Worm (Caenorhabditis elegans) whole organism, L4 larva: Measurements from ENCODE around the gene F13E9.19.
A peak's percentile ranks its signal among the peaks of the same experiment; 100 is the strongest.

ENCODE experiments used
- D1046.2 ChIP-seq: fragments of 200-800 bp; sonication (Bioruptor generic); IDR thresholded peaks from 2 replicates; pipeline ENCODE4 v1.3.6; 2022; ENCODE audit warnings: missing genetic modification characterization, missing compliant biosample characterization
- F10B5.3 ChIP-seq: sonication (generic microtip); optimal IDR thresholded peaks from 2 replicates; lab custom pipeline; 2016; ENCODE audit warnings: mild to moderate bottlenecking, missing genetic modification characterization, missing compliant biosample characterization
- F26F4.8 ChIP-seq: fragments of 200-800 bp; sonication (Bioruptor generic); conservative IDR thresholded peaks from 2 replicates; pipeline ENCODE4 v1.3.6; 2022; ENCODE audit warnings: missing genetic modification characterization, missing compliant biosample characterization
- R02D3.7 ChIP-seq: fragments of 150-350 bp; sonication (generic microtip); optimal IDR thresholded peaks from 3 replicates; lab custom pipeline; 2014; ENCODE audit warnings: missing biosample characterization, missing genetic modification characterization
- T26A8.4 ChIP-seq: fragments of 200-800 bp; sonication (Bioruptor generic); IDR thresholded peaks from 2 replicates; pipeline ENCODE4 v1.3.6; 2022; ENCODE audit warnings: missing genetic modification characterization, missing compliant biosample characterization
- Y5F2A.4 ChIP-seq: fragments of 200-800 bp; sonication (Bioruptor generic); optimal IDR thresholded peaks from 2 replicates; lab custom pipeline; 2018; ENCODE audit warnings: mild to moderate bottlenecking, missing genetic modification characterization, missing compliant biosample characterization
- ZK546.5 ChIP-seq, 2 experiments: sonication (generic microtip); optimal IDR thresholded peaks; 2 replicates each; lab custom pipeline; 2017; ENCODE audit warnings: missing biosample characterization in 2 of 2, missing genetic modification characterization in 2 of 2
- attf-4 ChIP-seq: sonication (generic microtip); optimal IDR thresholded peaks from 3 replicates; lab custom pipeline; 2017; ENCODE audit warnings: missing biosample characterization, missing genetic modification characterization
- ceh-20 ChIP-seq: fragments of 200-800 bp; sonication (Bioruptor generic); IDR thresholded peaks from 2 replicates; pipeline ENCODE4 v1.3.6; 2022; ENCODE audit warnings: missing genetic modification reagents, missing genetic modification characterization, missing compliant biosample characterization
- ces-1 ChIP-seq: fragments of 150-350 bp; sonication (generic microtip); optimal IDR thresholded peaks from 4 replicates; lab custom pipeline; 2014; ENCODE audit warnings: missing biosample characterization, missing genetic modification reagents, missing genetic modification characterization
- ctbp-1 ChIP-seq: fragments of 200-800 bp; sonication (Bioruptor generic); IDR thresholded peaks from 2 replicates; pipeline ENCODE4 v1.3.6; 2022; ENCODE audit warnings: missing genetic modification reagents, missing genetic modification characterization, missing compliant biosample characterization
- daf-16 ChIP-seq, 3 experiments: sonication (generic microtip); optimal IDR thresholded peaks; 2 replicates each; lab custom pipeline; 2016 to 2017; ENCODE audit warnings: missing genetic modification characterization in 3 of 3, missing genetic modification reagents in 3 of 3, mild to moderate bottlenecking in 2 of 3, missing compliant biosample characterization in 2 of 3, missing biosample characterization in 1 of 3, moderate library complexity in 1 of 3
- dmd-6 ChIP-seq: fragments of 200-800 bp; sonication (Bioruptor generic); IDR thresholded peaks from 2 replicates; pipeline ENCODE4 v1.3.6; 2022; ENCODE audit warnings: missing genetic modification reagents, missing genetic modification characterization, missing compliant biosample characterization
- dmd-8 ChIP-seq: fragments of 200-800 bp; sonication (Bioruptor generic); IDR thresholded peaks from 2 replicates; pipeline ENCODE4 v1.3.6; 2022; ENCODE audit warnings: missing genetic modification characterization, missing compliant biosample characterization
- egl-27 ChIP-seq: sonication (generic microtip); optimal IDR thresholded peaks from 3 replicates; lab custom pipeline; 2017; ENCODE audit warnings: missing biosample characterization, missing genetic modification reagents, missing genetic modification characterization
- egl-43 ChIP-seq: fragments of 200-800 bp; sonication (Bioruptor generic); IDR thresholded peaks from 2 replicates; pipeline ENCODE4 v1.3.6; 2022; ENCODE audit warnings: missing genetic modification reagents, missing genetic modification characterization, missing compliant biosample characterization
- hlh-11 ChIP-seq: fragments of 200-800 bp; sonication (Bioruptor generic); optimal IDR thresholded peaks from 2 replicates; lab custom pipeline; 2018; ENCODE audit warnings: mild to moderate bottlenecking, missing genetic modification characterization, missing compliant biosample characterization
- hlh-30 ChIP-seq: sonication (generic microtip); optimal IDR thresholded peaks from 2 replicates; lab custom pipeline; 2017; ENCODE audit warnings: antibody characterized with exemption, mild to moderate bottlenecking, missing genetic modification characterization, missing compliant biosample characterization; ENCODE audit not compliant: insufficient read depth
- hmg-1.1 ChIP-seq: fragments of 200-800 bp; sonication (Bioruptor generic); IDR thresholded peaks from 2 replicates; pipeline ENCODE4 v1.3.6; 2022; ENCODE audit warnings: missing genetic modification reagents, missing genetic modification characterization, missing compliant biosample characterization
- lin-15B ChIP-seq: fragments of 150-350 bp; sonication (generic microtip); optimal IDR thresholded peaks from 3 replicates; lab custom pipeline; 2014; ENCODE audit warnings: missing biosample characterization, missing genetic modification characterization
- lin-29 ChIP-seq: fragments of 200-800 bp; sonication (Bioruptor generic); IDR thresholded peaks from 2 replicates; pipeline ENCODE4 v1.3.6; 2022; ENCODE audit warnings: missing genetic modification reagents, missing genetic modification characterization, missing compliant biosample characterization
- lin-38 ChIP-seq: fragments of 200-800 bp; sonication (Bioruptor generic); IDR thresholded peaks from 2 replicates; pipeline ENCODE4 v1.3.6; 2022; ENCODE audit warnings: missing genetic modification reagents, missing genetic modification characterization, missing compliant biosample characterization
- lin-39 ChIP-seq: fragments of 150-350 bp; optimal IDR thresholded peaks from 2 replicates; lab custom pipeline; 2014; ENCODE audit warnings: missing biosample characterization, missing genetic modification reagents, missing genetic modification characterization
- madf-9 ChIP-seq: fragments of 200-800 bp; sonication (Bioruptor generic); conservative IDR thresholded peaks from 2 replicates; pipeline ENCODE4 v1.3.6; 2022; ENCODE audit warnings: missing genetic modification reagents, missing genetic modification characterization, missing compliant biosample characterization
- mdl-1 ChIP-seq, 2 experiments: fragments of 150-350 bp in 1 of 2; sonication (generic microtip) in 1 of 2; optimal IDR thresholded peaks; 2 replicates each; lab custom pipeline; 2014 to 2017; ENCODE audit warnings: missing biosample characterization in 2 of 2, missing genetic modification characterization in 2 of 2
- mdt-29 ChIP-seq: fragments of 200-800 bp; sonication (Bioruptor generic); IDR thresholded peaks from 2 replicates; pipeline ENCODE4 v1.3.6; 2022; ENCODE audit warnings: missing genetic modification reagents, missing genetic modification characterization, missing compliant biosample characterization
- mep-1 ChIP-seq: fragments of 150-350 bp; sonication (generic microtip); optimal IDR thresholded peaks from 3 replicates; lab custom pipeline; 2014; ENCODE audit warnings: missing biosample characterization, missing genetic modification characterization
- mxl-3 ChIP-seq: fragments of 200-800 bp; sonication (Bioruptor generic); optimal IDR thresholded peaks from 2 replicates; lab custom pipeline; 2018; ENCODE audit warnings: mild to moderate bottlenecking, missing genetic modification characterization, missing compliant biosample characterization
- nhr-11 ChIP-seq: fragments of 150-350 bp; optimal IDR thresholded peaks from 2 replicates; lab custom pipeline; 2014; ENCODE audit warnings: missing biosample characterization, missing genetic modification characterization
- nhr-111 ChIP-seq: fragments of 200-800 bp; sonication (Bioruptor generic); optimal IDR thresholded peaks from 2 replicates; lab custom pipeline; 2018; ENCODE audit warnings: mild to moderate bottlenecking, missing genetic modification characterization, missing compliant biosample characterization
- nhr-28 ChIP-seq: fragments of 150-350 bp; optimal IDR thresholded peaks from 2 replicates; lab custom pipeline; 2014; ENCODE audit warnings: missing biosample characterization, missing genetic modification characterization
- nhr-41 ChIP-seq: fragments of 200-800 bp; sonication (Bioruptor generic); IDR thresholded peaks from 2 replicates; pipeline ENCODE4 v1.3.6; 2022; ENCODE audit warnings: missing genetic modification reagents, missing genetic modification characterization, missing compliant biosample characterization
- nhr-42 ChIP-seq: fragments of 200-800 bp; sonication (Bioruptor generic); IDR thresholded peaks from 2 replicates; pipeline ENCODE4 v1.3.6; 2022; ENCODE audit warnings: missing genetic modification characterization, missing compliant biosample characterization
- nhr-6 ChIP-seq: fragments of 150-350 bp; optimal IDR thresholded peaks from 2 replicates; lab custom pipeline; 2014; ENCODE audit warnings: missing biosample characterization, missing genetic modification characterization
- nhr-76 ChIP-seq: fragments of 150-350 bp; optimal IDR thresholded peaks from 2 replicates; lab custom pipeline; 2014; ENCODE audit warnings: missing biosample characterization, missing genetic modification characterization
- nhr-77 ChIP-seq: fragments of 150-350 bp; optimal IDR thresholded peaks from 2 replicates; lab custom pipeline; 2014; ENCODE audit warnings: missing biosample characterization, missing genetic modification characterization
- snpc-1.2 ChIP-seq: fragments of 200-800 bp; sonication (Bioruptor generic); IDR thresholded peaks from 2 replicates; pipeline ENCODE4 v1.3.6; 2022; ENCODE audit warnings: missing genetic modification reagents, missing genetic modification characterization, missing compliant biosample characterization
- spr-1 ChIP-seq: sonication (generic microtip); optimal IDR thresholded peaks from 2 replicates; lab custom pipeline; 2016; ENCODE audit warnings: mild to moderate bottlenecking, missing genetic modification characterization, missing compliant biosample characterization
- spr-3 ChIP-seq: fragments of 200-800 bp; sonication (Bioruptor generic); optimal IDR thresholded peaks from 2 replicates; lab custom pipeline; 2018; ENCODE audit warnings: mild to moderate bottlenecking, missing genetic modification characterization, missing compliant biosample characterization
- tag-97 ChIP-seq: fragments of 200-800 bp; sonication (Bioruptor generic); IDR thresholded peaks from 2 replicates; pipeline ENCODE4 v1.3.6; 2022; ENCODE audit warnings: missing genetic modification characterization, missing compliant biosample characterization
- unc-39 ChIP-seq: sonication (generic microtip); optimal IDR thresholded peaks from 2 replicates; lab custom pipeline; 2017; ENCODE audit warnings: missing biosample characterization, missing genetic modification characterization
- unc-62 ChIP-seq, 3 experiments: fragments of 150-350 bp in 1 of 3; sonication (generic microtip); optimal IDR thresholded peaks in 2 of 3; peaks in 1 of 3; 1 replicate in 1 of 3; 2 replicates in 2 of 3; lab custom pipeline; 2014 to 2017; ENCODE audit warnings: missing biosample characterization in 3 of 3, missing genetic modification characterization in 3 of 3, missing genetic modification reagents in 3 of 3, missing genotype in 1 of 3
- zfp-2 ChIP-seq: sonication (generic microtip); optimal IDR thresholded peaks from 2 replicates; lab custom pipeline; 2016; ENCODE audit warnings: mild to moderate bottlenecking, missing genetic modification characterization, missing compliant biosample characterization
- zfp-3 ChIP-seq: fragments of 200-800 bp; sonication (Bioruptor generic); conservative IDR thresholded peaks from 2 replicates; pipeline ENCODE4 v1.3.6; 2022; ENCODE audit warnings: missing genetic modification reagents, missing genetic modification characterization, missing compliant biosample characterization
- ztf-7 ChIP-seq: fragments of 150-350 bp; optimal IDR thresholded peaks from 2 replicates; lab custom pipeline; 2014; ENCODE audit warnings: missing biosample characterization, missing genetic modification characterization

The F13E9.19 gene

DNA sequence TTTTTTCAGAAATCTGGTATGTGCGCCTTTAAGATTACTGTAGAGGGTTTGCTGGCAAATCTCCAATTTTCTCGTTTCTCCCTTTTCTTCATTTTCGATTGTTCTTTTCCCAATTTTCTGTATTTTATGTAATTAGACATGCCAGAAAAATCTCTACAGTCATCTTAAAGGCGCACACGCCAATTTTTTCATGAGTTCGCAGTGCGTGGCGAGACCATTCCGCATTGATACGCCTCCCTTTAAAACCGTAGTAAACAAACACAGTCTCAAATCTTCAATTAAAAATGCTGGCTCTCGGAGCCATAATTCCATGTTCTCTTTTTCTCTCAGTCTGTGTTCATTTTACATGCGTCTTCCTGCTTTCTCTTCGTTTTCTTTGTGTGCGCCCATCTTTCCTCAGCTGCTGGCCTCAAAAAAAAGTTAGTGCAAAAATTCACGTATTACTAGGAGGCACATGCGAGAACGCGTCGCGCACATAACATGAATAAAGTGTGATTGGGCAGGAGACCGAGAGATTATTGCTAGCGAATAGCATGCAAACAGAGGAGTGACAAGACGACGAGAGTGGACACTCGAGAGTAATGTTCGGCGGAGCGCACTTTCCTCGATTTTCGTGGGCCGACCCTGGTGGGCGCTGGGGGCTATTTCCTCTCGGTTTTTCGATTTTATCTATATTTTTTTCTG, 19.8 kb downstream of the F13E9.19 start (continued):
- TF ChIP-seq nhr-41 (GFP tag; lab: Robert Waterston, UW) (no peak), F26F4.8 (GFP tag; lab: Robert Waterston, UW) (no peak), lin-15B (no peak), zfp-2 (tag; lab: Kevin White, UChicago) (no peak), lin-39 (no peak), unc-39 (no peak), ZK546.5 (tag; optimal IDR thresholded peaks at IDR 0.05; lab: Kevin White, UChicago) (no peak), F10B5.3 (tag; lab: Kevin White, UChicago) (no peak), unc-62 (GFP tag; optimal IDR thresholded peaks at IDR 0.05 in 1 of 2; lab: Kevin White, UChicago) (peak in 1 of 2 experiments; percentile 96), unc-62 (tag; optimal IDR thresholded peaks at IDR 0.05; lab: Kevin White, UChicago) (no peak), ces-1 (GFP tag; lab: Kevin White, UChicago) (no peak), R02D3.7 (tag; lab: Kevin White, UChicago) (no peak)

DNA sequence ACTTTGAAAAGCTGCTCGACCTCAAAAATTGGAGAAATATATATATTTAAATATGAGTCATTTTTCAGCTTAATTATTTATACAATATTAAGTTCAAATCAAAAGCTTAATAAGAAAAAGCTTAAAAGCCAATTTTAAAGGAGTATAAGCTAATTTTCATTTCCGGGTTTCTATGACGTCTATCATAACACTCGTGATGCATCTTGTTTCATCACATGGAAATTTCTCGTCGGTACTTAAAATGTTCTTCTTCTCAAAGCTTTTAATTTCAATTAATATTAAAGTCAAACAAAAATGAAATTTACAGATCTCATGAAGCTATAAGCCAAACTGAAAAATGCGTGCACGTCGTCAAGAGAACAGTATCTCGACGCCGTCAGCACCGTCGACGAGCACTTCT, 20.6 kb downstream of the F13E9.19 start, which contains the start of gene rbr-2:
Gene rbr-2, plus strand, starts transcription at position 301 of the 400 bp plus-strand sequence.
- TF ChIP-seq mdl-1 (tag; optimal IDR thresholded peaks at IDR 0.05; lab: Kevin White, UChicago) (no peak), hlh-30 (peak; percentile 7)

DNA sequence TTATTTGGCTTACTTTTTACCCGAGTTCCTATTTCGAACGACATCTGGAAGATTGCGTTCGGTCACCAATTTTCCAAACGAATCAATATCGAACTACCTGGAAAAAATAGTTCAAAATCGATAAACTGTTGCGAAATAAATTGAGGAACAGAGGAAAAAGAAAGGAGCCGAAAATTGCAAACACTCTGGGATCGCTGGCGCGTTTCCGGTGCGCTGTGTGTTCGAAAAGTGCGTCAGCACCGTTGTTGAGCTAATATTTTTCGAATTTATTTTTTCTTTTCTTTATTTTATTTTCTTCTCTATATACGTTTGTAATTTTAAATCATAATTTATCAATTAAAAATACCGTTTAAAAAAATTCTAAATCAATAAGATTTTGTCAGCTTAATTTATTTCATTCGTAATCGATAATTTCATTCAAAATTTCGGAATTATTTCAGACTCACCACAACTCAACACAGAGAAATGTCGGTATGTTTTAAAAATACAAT, 33.9 kb downstream of the F13E9.19 start, which contains the start of the genes dnc-1 and lsm-7:
Gene dnc-1, minus strand, starts transcription at position 142 of the 491 bp plus-strand sequence.
Gene lsm-7, plus strand, starts transcription at position 441 of the 491 bp plus-strand sequence.
- TF ChIP-seq mdt-29 (GFP tag; lab: Robert Waterston, UW) (peak; percentile 25; the same call in 1 of the 2 replicates), nhr-28 (peak; percentile 59), mep-1 (tag; lab: Kevin White, UChicago) (peak; percentile 88), daf-16 (GFP tag; optimal IDR thresholded peaks at IDR 0.05; lab: Kevin White, UChicago) (no peak), daf-16 (tag; optimal IDR thresholded peaks at IDR 0.05; lab: Kevin White, UChicago) (peak; percentile 82), nhr-76 (tag; lab: Kevin White, UChicago) (no peak), ztf-7 (tag; lab: Kevin White, UChicago) (peak; percentile 5), T26A8.4 (GFP tag; lab: Robert Waterston, UW) (peak; percentile 39), mxl-3 (GFP tag; lab: Kevin White, UChicago) (peak; percentile 8), lin-29 (GFP tag; lab: Robert Waterston, UW) (peak; percentile 7; the same call in 1 of the 2 replicates), Y5F2A.4 (no peak), ceh-20 (GFP tag; lab: Robert Waterston, UW) (peak; percentile 65), nhr-11 (tag; lab: Kevin White, UChicago) (peak; percentile 41), madf-9 (peak; percentile 61), hlh-11 (tag; lab: Kevin White, UChicago) (peak; percentile 79), dmd-8 (GFP tag; lab: Robert Waterston, UW) (peak; percentile 16; the same call in 1 of the 2 replicates), snpc-1.2 (GFP tag; lab: Robert Waterston, UW) (peak; percentile 55; the same call in 1 of the 2 replicates), spr-3 (no peak), dmd-6 (GFP tag; lab: Robert Waterston, UW) (peak; percentile 71), egl-43 (GFP tag; lab: Robert Waterston, UW) (0 out of 2 replicates have a peak, but pooled peaks have one; percentile 35), egl-27 (tag; lab: Kevin White, UChicago) (no peak), D1046.2 (GFP tag; lab: Robert Waterston, UW) (no peak), spr-1 (tag; lab: Kevin White, UChicago) (no peak), mdl-1 (tag; optimal IDR thresholded peaks at IDR 0.05; lab: Kevin White, UChicago) (peak in 1 of 2 experiments; percentile 48), lin-38 (GFP tag; lab: Robert Waterston, UW) (peak; percentile 74), hlh-30 (peak; percentile 75), tag-97 (GFP tag; lab: Robert Waterston, UW) (no peak), attf-4 (tag; lab: Kevin White, UChicago) (no peak), nhr-42 (GFP tag; lab: Robert Waterston, UW) (no peak), nhr-111 (GFP tag; lab: Kevin White, UChicago) (no peak), zfp-3 (GFP tag; lab: Robert Waterston, UW) (peak; percentile 81), nhr-77 (tag; lab: Kevin White, UChicago) (peak; percentile 70), nhr-6 (tag; lab: Kevin White, UChicago) (peak; percentile 65), hmg-1.1 (peak; percentile 72), ctbp-1 (peak; percentile 65; the same call in 1 of the 2 replicates)
